Worm (Caenorhabditis elegans) whole organism, midembryonic: ENCODE measurements around the gene tsp-9.

Source experiments
- T22C8.4 ChIP-seq: fragments of 200-800 bp; sonication (Bioruptor generic); IDR thresholded peaks from 2 replicates; pipeline ENCODE4 v1.3.6; 2022; ENCODE audit warnings: missing genetic modification characterization, missing compliant biosample characterization
- cog-1 ChIP-seq: sonication (generic microtip); optimal IDR thresholded peaks from 2 replicates; lab custom pipeline; 2016; ENCODE audit warnings: missing genetic modification characterization, missing compliant biosample characterization
- flt-1 ChIP-seq: fragments of 200-800 bp; sonication (Bioruptor generic); IDR thresholded peaks from 2 replicates; pipeline ENCODE4 v1.3.6; 2022; ENCODE audit warnings: missing genetic modification characterization, missing compliant biosample characterization
- klf-2 ChIP-seq: fragments of 200-800 bp; sonication (Bioruptor generic); conservative IDR thresholded peaks from 2 replicates; pipeline ENCODE4 v1.3.6; 2022; ENCODE audit warnings: missing genetic modification reagents, missing genetic modification characterization, missing compliant biosample characterization
- med-1 ChIP-seq: sonication (generic microtip); optimal IDR thresholded peaks from 2 replicates; lab custom pipeline; 2017; ENCODE audit warnings: missing genetic modification characterization, mild to moderate bottlenecking, missing compliant biosample characterization, antibody characterized with exemption, missing genetic modification reagents; ENCODE audit not compliant: insufficient read depth
- ref-1 ChIP-seq: fragments of 200-800 bp; sonication (Bioruptor generic); conservative IDR thresholded peaks from 2 replicates; pipeline ENCODE4 v1.3.6; 2022; ENCODE audit warnings: missing genetic modification reagents, missing genetic modification characterization, missing compliant biosample characterization
- tab-1 ChIP-seq: fragments of 200-800 bp; sonication (Bioruptor generic); IDR thresholded peaks from 2 replicates; pipeline ENCODE4 v1.3.6; 2022; ENCODE audit warnings: missing genetic modification characterization, missing compliant biosample characterization
- ztf-23 ChIP-seq: fragments of 200-800 bp; sonication (Bioruptor generic); IDR thresholded peaks from 2 replicates; pipeline ENCODE4 v1.3.6; 2022; ENCODE audit warnings: missing genetic modification reagents, missing genetic modification characterization, missing compliant biosample characterization
- ztf-29 ChIP-seq: fragments of 200-800 bp; sonication (Bioruptor generic); IDR thresholded peaks from 2 replicates; pipeline ENCODE4 v1.3.6; 2022; ENCODE audit warnings: missing genetic modification reagents, missing genetic modification characterization, missing compliant biosample characterization

ce11 chrX:1270598-1270997 lies 24.8 kb downstream of the tsp-9 start, which contains the start of gene C25G6.1:
- TF ChIP-seq ztf-29 (no peak), tab-1 (GFP tag; lab: Robert Waterston, UW) (no peak), ztf-23 (GFP tag; lab: Robert Waterston, UW) (no peak), med-1 (GFP tag; lab: Kevin White, UChicago) (no peak), flt-1 (GFP tag; lab: Robert Waterston, UW) (no peak), cog-1 (tag; lab: Kevin White, UChicago) (no peak), ref-1 (GFP tag; lab: Robert Waterston, UW) (no peak), klf-2 (GFP tag; lab: Robert Waterston, UW) (no peak), T22C8.4 (GFP tag; lab: Robert Waterston, UW) (no peak)
